Fruit fly (Drosophila melanogaster): ENCODE measurements around the gene GABPI.

dm6 chr2L:2999113-2999512 is 31.2 kb upstream of the GABPI start, which contains the start of gene Ccdc85:
- TF ChIP-seq CG8478 (optimal IDR thresholded peaks at IDR 0.05) (no peak), CTCF (optimal IDR thresholded peaks at IDR 0.05) (peak; percentile 23 to 51)
